Worm (Caenorhabditis elegans) whole organism, young adult: ENCODE results near the gene cyy-1.

Experiments
- B0019.2 ChIP-seq: fragments of 200-800 bp; sonication (Bioruptor generic); conservative IDR thresholded peaks from 2 replicates; pipeline ENCODE4 v1.3.6; 2022; ENCODE audit warnings: missing genetic modification reagents, missing genetic modification characterization, missing compliant biosample characterization
- B0035.1 ChIP-seq: sonication (generic microtip); optimal IDR thresholded peaks from 2 replicates; lab custom pipeline; 2016; ENCODE audit warnings: missing genetic modification characterization, mild to moderate bottlenecking, missing compliant biosample characterization, missing genotype, missing genetic modification reagents
- B0336.3 ChIP-seq: fragments of 200-800 bp; sonication (Bioruptor generic); IDR thresholded peaks from 2 replicates; pipeline ENCODE4 v1.3.6; 2022; ENCODE audit warnings: missing genetic modification characterization, missing compliant biosample characterization
- F57A8.1 ChIP-seq: fragments of 200-800 bp; sonication (Bioruptor generic); optimal IDR thresholded peaks from 2 replicates; lab custom pipeline; 2018; ENCODE audit warnings: mild to moderate bottlenecking, missing genetic modification characterization, moderate library complexity, missing compliant biosample characterization
- K12H6.12 ChIP-seq: fragments of 200-800 bp; sonication (Bioruptor generic); optimal IDR thresholded peaks from 2 replicates; lab custom pipeline; 2018; ENCODE audit warnings: mild to moderate bottlenecking, missing genetic modification characterization, missing compliant biosample characterization
- Y53F4B.3 ChIP-seq: fragments of 200-800 bp; sonication (Bioruptor generic); IDR thresholded peaks from 2 replicates; pipeline ENCODE4 v1.3.6; 2022; ENCODE audit warnings: missing genetic modification reagents, missing genetic modification characterization, missing compliant biosample characterization
- Y79H2A.3 ChIP-seq: fragments of 200-800 bp; sonication (Bioruptor generic); conservative IDR thresholded peaks from 2 replicates; pipeline ENCODE4 v1.3.6; 2022; ENCODE audit warnings: missing genetic modification reagents, missing genetic modification characterization, missing compliant biosample characterization
- Y95B8A.8 ChIP-seq: fragments of 200-800 bp; sonication (Bioruptor generic); IDR thresholded peaks from 2 replicates; pipeline ENCODE4 v1.3.6; 2022; ENCODE audit warnings: missing genetic modification reagents, missing genetic modification characterization, missing compliant biosample characterization
- aptf-2 ChIP-seq: fragments of 200-800 bp; sonication (Bioruptor generic); conservative IDR thresholded peaks from 2 replicates; pipeline ENCODE4 v1.3.6; 2022; ENCODE audit warnings: missing genetic modification reagents, missing genetic modification characterization, missing compliant biosample characterization
- bed-2 ChIP-seq: fragments of 200-800 bp; sonication (Bioruptor generic); IDR thresholded peaks from 2 replicates; pipeline ENCODE4 v1.3.6; 2022; ENCODE audit warnings: missing genetic modification reagents, missing genetic modification characterization, missing compliant biosample characterization
- cebp-1 ChIP-seq, 2 experiments: fragments of 200-800 bp in 1 of 2; sonication (Bioruptor generic) in 1 of 2; sonication (generic microtip) in 1 of 2; IDR thresholded peaks in 1 of 2; optimal IDR thresholded peaks in 1 of 2; 2 replicates each; pipeline versions ENCODE4 v1.3.6 to Lab custom; 2017 to 2022; ENCODE audit warnings: missing compliant biosample characterization in 2 of 2, missing genetic modification characterization in 2 of 2, mild to moderate bottlenecking in 1 of 2, missing genetic modification reagents in 1 of 2, moderate library complexity in 1 of 2
- cebp-2 ChIP-seq: fragments of 200-800 bp; sonication (Bioruptor generic); IDR thresholded peaks from 2 replicates; pipeline ENCODE4 v1.3.6; 2022; ENCODE audit warnings: missing genetic modification characterization, missing compliant biosample characterization
- ceh-27 ChIP-seq: fragments of 200-800 bp; sonication (Bioruptor generic); optimal IDR thresholded peaks from 2 replicates; lab custom pipeline; 2018; ENCODE audit warnings: mild to moderate bottlenecking, missing genetic modification characterization, moderate library complexity, missing compliant biosample characterization
- ceh-40 ChIP-seq: fragments of 200-800 bp; sonication (Bioruptor generic); IDR thresholded peaks from 2 replicates; pipeline ENCODE4 v1.3.6; 2022; ENCODE audit warnings: missing genetic modification characterization, missing compliant biosample characterization
- ceh-79 ChIP-seq: sonication (generic microtip); optimal IDR thresholded peaks from 2 replicates; lab custom pipeline; 2017; ENCODE audit warnings: mild to moderate bottlenecking, missing genetic modification characterization, missing compliant biosample characterization
- dox-1 ChIP-seq: fragments of 200-800 bp; sonication (Bioruptor generic); IDR thresholded peaks from 2 replicates; pipeline ENCODE4 v1.3.6; 2022; ENCODE audit warnings: missing genetic modification reagents, missing genetic modification characterization, missing compliant biosample characterization
- dpff-1 ChIP-seq: sonication (generic microtip); optimal IDR thresholded peaks from 2 replicates; lab custom pipeline; 2017; ENCODE audit warnings: mild to moderate bottlenecking, missing genetic modification characterization, missing compliant biosample characterization
- egl-18 ChIP-seq: fragments of 200-800 bp; sonication (Bioruptor generic); IDR thresholded peaks from 2 replicates; pipeline ENCODE4 v1.3.6; 2022; ENCODE audit warnings: missing genetic modification reagents, missing genetic modification characterization, missing compliant biosample characterization
- egl-44 ChIP-seq: fragments of 200-800 bp; sonication (Bioruptor generic); IDR thresholded peaks from 2 replicates; pipeline ENCODE4 v1.3.6; 2022; ENCODE audit warnings: missing genetic modification reagents, missing genetic modification characterization, missing compliant biosample characterization
- him-1 ChIP-seq: sonication (generic microtip); optimal IDR thresholded peaks from 2 replicates; lab custom pipeline; 2016; ENCODE audit warnings: missing genotype, missing genetic modification reagents, missing genetic modification characterization, missing compliant biosample characterization
- hmg-20 ChIP-seq: fragments of 200-800 bp; sonication (Bioruptor generic); IDR thresholded peaks from 2 replicates; pipeline ENCODE4 v1.3.6; 2022; ENCODE audit warnings: missing genetic modification reagents, missing genetic modification characterization, missing compliant biosample characterization
- lin-26 ChIP-seq: fragments of 200-800 bp; sonication (Bioruptor generic); IDR thresholded peaks from 2 replicates; pipeline ENCODE4 v1.3.6; 2022; ENCODE audit warnings: missing genetic modification reagents, missing genetic modification characterization, missing compliant biosample characterization
- lin-35 ChIP-seq, 3 experiments: fragments of 150-350 bp in 2 of 3; sonication (generic microtip) in 1 of 3; optimal IDR thresholded peaks; 2 replicates each; lab custom pipeline; 2014 to 2018; ENCODE audit warnings: missing biosample characterization in 3 of 3, missing genetic modification characterization in 3 of 3, missing genetic modification reagents in 3 of 3
- lin-54 ChIP-seq: fragments of 200-800 bp; sonication (Bioruptor generic); optimal IDR thresholded peaks from 2 replicates; lab custom pipeline; 2018; ENCODE audit warnings: mild to moderate bottlenecking, missing genetic modification characterization, missing compliant biosample characterization
- madf-10 ChIP-seq: sonication (generic microtip); optimal IDR thresholded peaks from 2 replicates; lab custom pipeline; 2016; ENCODE audit warnings: mild to moderate bottlenecking, missing genetic modification characterization, missing compliant biosample characterization
- mes-4 ChIP-seq: sonication (generic microtip); optimal IDR thresholded peaks from 2 replicates; lab custom pipeline; 2016; ENCODE audit warnings: missing genotype, missing genetic modification characterization, missing compliant biosample characterization
- nfya-2 ChIP-seq: fragments of 200-800 bp; sonication (Bioruptor generic); IDR thresholded peaks from 2 replicates; pipeline ENCODE4 v1.3.6; 2022; ENCODE audit warnings: missing genetic modification reagents, missing genetic modification characterization, missing compliant biosample characterization
- nfyb-1 ChIP-seq: fragments of 200-800 bp; sonication (Bioruptor generic); IDR thresholded peaks from 2 replicates; pipeline ENCODE4 v1.3.6; 2022; ENCODE audit warnings: missing genetic modification reagents, missing genetic modification characterization, missing compliant biosample characterization
- rpc-1 ChIP-seq, 2 experiments: fragments of 150-350 bp in 1 of 2; sonication (generic microtip) in 1 of 2; optimal IDR thresholded peaks; 2 replicates each; lab custom pipeline; 2014 to 2018; ENCODE audit warnings: missing biosample characterization in 1 of 2, missing genetic modification characterization in 1 of 2, missing genetic modification reagents in 1 of 2, missing genotype in 1 of 2
- sea-2 ChIP-seq: fragments of 200-800 bp; sonication (Bioruptor generic); IDR thresholded peaks from 2 replicates; pipeline ENCODE4 v1.3.6; 2022; ENCODE audit warnings: missing genetic modification characterization, missing compliant biosample characterization
- snpc-1.3 ChIP-seq: sonication (generic microtip); optimal IDR thresholded peaks from 2 replicates; lab custom pipeline; 2017; ENCODE audit warnings: missing genetic modification characterization, mild to moderate bottlenecking, missing compliant biosample characterization, antibody characterized with exemption, moderate library complexity, missing genotype, missing genetic modification reagents; ENCODE audit not compliant: insufficient read depth
- snpc-4 ChIP-seq, 5 experiments: fragments of 150-350 bp in 1 of 5; sonication (generic microtip) in 4 of 5; optimal IDR thresholded peaks; 2 replicates each; lab custom pipeline; 2014 to 2018; ENCODE audit warnings: missing genetic modification characterization in 5 of 5, missing biosample characterization in 3 of 5, antibody characterized with exemption in 2 of 5, mild to moderate bottlenecking in 2 of 5, missing compliant biosample characterization in 2 of 5, missing genotype in 2 of 5, moderate library complexity in 2 of 5, missing genetic modification reagents in 1 of 5
- somi-1 ChIP-seq: fragments of 200-800 bp; sonication (Bioruptor generic); optimal IDR thresholded peaks from 2 replicates; lab custom pipeline; 2018; ENCODE audit warnings: mild to moderate bottlenecking, missing genetic modification characterization, missing compliant biosample characterization
- tbp1 ChIP-seq: fragments of 200-800 bp; sonication (Bioruptor generic); optimal IDR thresholded peaks from 2 replicates; lab custom pipeline; 2018; ENCODE audit warnings: mild to moderate bottlenecking, missing genetic modification characterization, missing compliant biosample characterization
- xnd-1 ChIP-seq: sonication (generic microtip); optimal IDR thresholded peaks from 2 replicates; lab custom pipeline; 2016; ENCODE audit warnings: missing genotype, missing genetic modification reagents, missing genetic modification characterization, missing compliant biosample characterization
- ztf-22 ChIP-seq: fragments of 200-800 bp; sonication (Bioruptor generic); optimal IDR thresholded peaks from 2 replicates; lab custom pipeline; 2018; ENCODE audit warnings: mild to moderate bottlenecking, missing genetic modification characterization, moderate library complexity, missing compliant biosample characterization

The cyy-1 gene

ce11 chrIII:8411976-8412375 lies 6.3 kb downstream of the cyy-1 start (continued):
- TF ChIP-seq ceh-27 (GFP tag; lab: Kevin White, UChicago): peak; percentile 35
- no peak for TF ChIP-seq mes-4 (tag; lab: Kevin White, UChicago)
- TF ChIP-seq rpc-1 (optimal IDR thresholded peaks at IDR 0.05; lab: Kevin White, UChicago): no peak
- TF ChIP-seq rpc-1 (tag; optimal IDR thresholded peaks at IDR 0.05; lab: Kevin White, UChicago): no peak
- TF ChIP-seq him-1 (tag; lab: Kevin White, UChicago): peak; percentile 6
- peak; percentile 90 for TF ChIP-seq cebp-1 (GFP tag; IDR thresholded peaks at IDR 0.05; lab: Robert Waterston, UW)
- peak; percentile 94 for TF ChIP-seq cebp-1 (tag; optimal IDR thresholded peaks at IDR 0.05; lab: Kevin White, UChicago)
- no peak for TF ChIP-seq snpc-4 (GFP tag; optimal IDR thresholded peaks at IDR 0.05; lab: Kevin White, UChicago)
- TF ChIP-seq snpc-4 (tag; optimal IDR thresholded peaks at IDR 0.05; lab: Kevin White, UChicago): peak in 3 of 4 experiments; percentile 2 to 52 (median 18)
- TF ChIP-seq K12H6.12 (tag; lab: Kevin White, UChicago): peak; percentile 67
- TF ChIP-seq nfyb-1 (GFP tag; lab: Robert Waterston, UW): 0 out of 2 replicates have a peak, but pooled peaks have one; percentile 43
- no peak for TF ChIP-seq bed-2 (GFP tag; lab: Robert Waterston, UW)
- TF ChIP-seq B0336.3 (GFP tag; lab: Robert Waterston, UW): peak; percentile 47; the same call in 1 of the 2 replicates
- TF ChIP-seq B0019.2 (GFP tag; lab: Robert Waterston, UW): no peak
- no peak for TF ChIP-seq hmg-20 (GFP tag; lab: Robert Waterston, UW)
- TF ChIP-seq tbp1 (GFP tag; lab: Kevin White, UChicago): peak; percentile 37
- no peak for TF ChIP-seq somi-1
- no peak for TF ChIP-seq aptf-2 (GFP tag; lab: Robert Waterston, UW)
- TF ChIP-seq snpc-1.3 (tag; lab: Kevin White, UChicago): peak; percentile 11
- TF ChIP-seq ztf-22 (GFP tag; lab: Kevin White, UChicago): no peak
- TF ChIP-seq sea-2 (GFP tag; lab: Robert Waterston, UW): no peak
- TF ChIP-seq Y53F4B.3 (GFP tag; lab: Robert Waterston, UW): no peak
- TF ChIP-seq egl-18 (GFP tag; lab: Robert Waterston, UW): no peak
- TF ChIP-seq lin-26 (GFP tag; lab: Robert Waterston, UW): no peak

- TF ChIP-seq B0035.1: no peak
- TF ChIP-seq cebp-2 (GFP tag; lab: Robert Waterston, UW): no peak
- no peak for TF ChIP-seq dox-1 (GFP tag; lab: Robert Waterston, UW)
- no peak for TF ChIP-seq F57A8.1 (GFP tag; lab: Kevin White, UChicago)
- TF ChIP-seq Y79H2A.3: no peak
- no peak for TF ChIP-seq nfya-2 (GFP tag; lab: Robert Waterston, UW)
- no peak for TF ChIP-seq egl-44 (GFP tag; lab: Robert Waterston, UW)
- no peak for TF ChIP-seq lin-35 (GFP tag; optimal IDR thresholded peaks at IDR 0.05; lab: Kevin White, UChicago)
- TF ChIP-seq xnd-1 (tag; lab: Kevin White, UChicago): no peak
- TF ChIP-seq ceh-40: no peak
- TF ChIP-seq madf-10: no peak
- no peak for TF ChIP-seq K12H6.12 (tag; lab: Kevin White, UChicago)
- no peak for TF ChIP-seq dpff-1
- no peak for TF ChIP-seq Y53F4B.3 (GFP tag; lab: Robert Waterston, UW)
- TF ChIP-seq Y95B8A.8 (GFP tag; lab: Robert Waterston, UW): no peak
- no peak for TF ChIP-seq ceh-79 (tag; lab: Kevin White, UChicago)
- TF ChIP-seq lin-54 (GFP tag; lab: Kevin White, UChicago): no peak
Observed at ce11 chrIII:8413501-8413900, 7.8 kb downstream of the cyy-1 start.
